Fruit fly (Drosophila melanogaster) whole organism, pupa: Measurements from ENCODE around the gene Tsp3A.

Source experiments
- CG10348 ChIP-seq: fragments of 200-800 bp; sonication (Bioruptor generic); IDR thresholded peaks from 2 replicates; pipeline ENCODE4 v1.3.6; 2022; ENCODE audit warnings: missing biosample characterization, missing genetic modification characterization
- CG12605 ChIP-seq: fragments of 200-800 bp; sonication (Bioruptor generic); IDR thresholded peaks from 2 replicates; pipeline ENCODE4 v1.3.6; 2022; ENCODE audit warnings: missing biosample characterization, missing genetic modification characterization
- CG13204 ChIP-seq: fragments of 200-800 bp; sonication (Bioruptor generic); optimal IDR thresholded peaks from 2 replicates; lab custom pipeline; 2018; ENCODE audit warnings: missing biosample characterization, mild to moderate bottlenecking, missing genetic modification characterization, moderate library complexity
- CG14655 ChIP-seq: fragments of 200-800 bp; sonication (Bioruptor generic); optimal IDR thresholded peaks from 3 replicates; lab custom pipeline; 2017; ENCODE audit warnings: mild to moderate bottlenecking, missing biosample characterization, missing genetic modification reagents, missing genetic modification characterization
- CG15710 ChIP-seq: fragments of 200-800 bp; sonication (Bioruptor generic); optimal IDR thresholded peaks from 2 replicates; lab custom pipeline; 2018; ENCODE audit warnings: missing biosample characterization, mild to moderate bottlenecking, missing genetic modification characterization, moderate library complexity
- CG17806 ChIP-seq: fragments of 200-800 bp; sonication (Bioruptor generic); optimal IDR thresholded peaks from 2 replicates; lab custom pipeline; 2018; ENCODE audit warnings: missing biosample characterization, mild to moderate bottlenecking, missing genetic modification characterization, moderate library complexity
- CG32121 ChIP-seq: fragments of 200-800 bp; sonication (Bioruptor generic); IDR thresholded peaks from 2 replicates; pipeline ENCODE4 v1.3.6; 2022; ENCODE audit warnings: missing biosample characterization, missing genetic modification characterization
- CG34367 ChIP-seq: fragments of 200-800 bp; sonication (Bioruptor generic); optimal IDR thresholded peaks from 2 replicates; lab custom pipeline; 2018; ENCODE audit warnings: missing biosample characterization, mild to moderate bottlenecking, missing genetic modification characterization
- CG4496 ChIP-seq: fragments of 200-800 bp; sonication (Bioruptor generic); IDR thresholded peaks from 3 replicates; pipeline ENCODE4 v1.3.6; 2022; ENCODE audit warnings: missing biosample characterization, missing genetic modification characterization
- CG8159 ChIP-seq: fragments of 200-800 bp; sonication (Bioruptor generic); optimal IDR thresholded peaks from 3 replicates; lab custom pipeline; 2018; ENCODE audit warnings: missing biosample characterization, mild to moderate bottlenecking, missing genetic modification characterization, moderate library complexity
- CG8301 ChIP-seq: fragments of 200-800 bp; sonication (Bioruptor generic); optimal IDR thresholded peaks from 2 replicates; lab custom pipeline; 2018; ENCODE audit warnings: missing biosample characterization, mild to moderate bottlenecking, missing genetic modification characterization
- CG9948 ChIP-seq: fragments of 200-800 bp; sonication (Bioruptor generic); optimal IDR thresholded peaks from 2 replicates; lab custom pipeline; 2018; ENCODE audit warnings: missing biosample characterization, mild to moderate bottlenecking, missing genetic modification characterization, moderate library complexity
- D1 ChIP-seq: fragments of 200-800 bp; sonication (Bioruptor generic); optimal IDR thresholded peaks from 2 replicates; lab custom pipeline; 2018; ENCODE audit warnings: missing biosample characterization, mild to moderate bottlenecking, missing genetic modification characterization, moderate library complexity
- EcR ChIP-seq: fragments of 200-800 bp; sonication (Bioruptor generic); optimal IDR thresholded peaks from 3 replicates; lab custom pipeline; 2019; ENCODE audit warnings: missing biosample characterization, missing genetic modification characterization, mild to moderate bottlenecking, moderate library complexity, missing genetic modification reagents
- Ets98B ChIP-seq: fragments of 200-800 bp; sonication (Bioruptor generic); IDR thresholded peaks from 2 replicates; pipeline ENCODE4 v1.3.6; 2022; ENCODE audit warnings: missing biosample characterization, missing genetic modification characterization
- Pif1A ChIP-seq: fragments of 200-800 bp; sonication (Bioruptor generic); optimal IDR thresholded peaks from 3 replicates; lab custom pipeline; 2016; ENCODE audit warnings: missing biosample characterization, missing genetic modification characterization
- Pif1B ChIP-seq: fragments of 200-800 bp; sonication (Bioruptor generic); optimal IDR thresholded peaks from 3 replicates; lab custom pipeline; 2016; ENCODE audit warnings: missing biosample characterization, missing genetic modification characterization
- Snoo ChIP-seq: fragments of 200-800 bp; sonication (Bioruptor generic); optimal IDR thresholded peaks from 3 replicates; lab custom pipeline; 2017; ENCODE audit warnings: missing biosample characterization, mild to moderate bottlenecking, missing genetic modification characterization, inconsistent platforms
- fd96Ca ChIP-seq: fragments of 200-800 bp; sonication (Bioruptor generic); IDR thresholded peaks from 3 replicates; pipeline ENCODE4 v1.3.6; 2022; ENCODE audit warnings: missing biosample characterization, missing genetic modification characterization
- gl ChIP-seq: fragments of 200-800 bp; sonication (Bioruptor generic); optimal IDR thresholded peaks from 2 replicates; lab custom pipeline; 2018; ENCODE audit warnings: missing biosample characterization, mild to moderate bottlenecking, missing genetic modification characterization
- rn ChIP-seq: fragments of 200-800 bp; sonication (Bioruptor generic); IDR thresholded peaks from 2 replicates; pipeline ENCODE4 v1.3.6; 2022; ENCODE audit warnings: missing biosample characterization, missing genetic modification characterization

The Tsp3A gene

DNA sequence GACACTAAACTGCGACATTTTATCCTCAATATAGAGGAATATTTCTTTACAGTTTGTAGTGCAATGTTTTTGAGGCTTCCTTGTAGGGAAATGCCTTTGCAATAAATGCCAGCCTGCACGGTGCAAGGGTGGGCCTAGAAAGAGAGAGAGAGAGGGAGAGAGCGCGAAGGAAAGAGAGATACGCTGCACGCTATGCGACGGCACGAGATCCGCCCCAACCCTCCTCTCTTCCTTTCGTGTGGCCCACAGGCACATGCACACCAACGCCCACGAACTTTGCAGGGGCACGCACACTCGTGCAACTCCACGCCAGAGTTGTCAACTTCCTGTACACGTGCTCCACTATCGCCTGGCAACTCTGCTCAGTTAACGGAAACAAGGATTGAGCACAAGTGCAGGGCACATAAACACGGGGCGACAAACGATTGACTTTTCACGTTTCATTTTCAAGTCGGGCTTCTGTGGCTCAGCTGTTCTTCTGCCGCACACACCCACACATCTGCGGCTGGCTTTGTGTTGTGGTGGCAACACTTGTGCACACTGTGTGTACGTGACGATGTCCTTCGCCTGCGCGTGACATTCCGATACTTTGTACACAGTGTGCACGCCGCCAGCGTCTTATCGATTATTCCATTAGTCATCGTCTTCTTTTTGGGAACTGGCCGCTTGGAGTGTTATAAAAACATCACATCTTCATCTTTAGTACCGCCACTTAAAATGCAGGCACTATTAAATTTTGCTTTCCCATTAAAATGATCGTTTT lies 16.6 kb upstream of the Tsp3A start:
- TF ChIP-seq CG13204 (GFP tag; lab: Kevin White, UChicago) (peak; percentile 1), CG32121 (GFP tag; lab: Robert Waterston, UW) (no peak), CG8301 (tag; lab: Kevin White, UChicago) (no peak), CG10348 (GFP tag; lab: Robert Waterston, UW) (no peak), fd96Ca (GFP tag; lab: Robert Waterston, UW) (peak; percentile 33; the same call in 1 of the 3 replicates), Pif1A (no peak)

DNA sequence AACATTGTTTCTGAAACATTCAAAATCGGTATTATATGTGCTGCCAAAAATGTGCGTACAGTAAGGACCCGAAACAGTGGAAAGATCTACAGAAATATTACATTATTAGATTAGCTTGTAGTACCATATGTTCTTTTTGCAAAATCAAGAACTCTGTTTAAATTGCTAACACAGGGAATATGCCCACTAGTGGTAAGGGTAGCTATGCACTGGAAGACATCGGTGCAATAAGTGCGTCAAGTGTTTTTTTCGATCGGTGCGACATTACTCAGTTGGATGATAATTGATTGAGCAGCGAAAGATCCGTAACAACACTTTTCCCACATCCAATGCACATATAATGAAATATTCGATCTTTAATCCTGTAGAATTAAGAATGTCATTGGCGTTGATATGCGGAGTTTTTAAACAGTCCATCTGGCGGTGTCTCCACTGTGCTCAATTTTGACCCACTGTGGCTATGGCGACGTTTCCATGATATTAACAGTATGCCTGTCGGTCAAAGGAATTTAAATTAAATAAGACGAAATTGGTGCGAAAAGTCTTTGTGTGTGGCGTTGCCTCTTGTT lies 15.6 kb upstream of the Tsp3A start:
- TF ChIP-seq rn (GFP tag; lab: Robert Waterston, UW): no peak
- no peak for TF ChIP-seq gl (tag; lab: Kevin White, UChicago)
- TF ChIP-seq CG15710 (tag; lab: Kevin White, UChicago): peak; percentile 17
- 0 out of 2 replicates have a peak, but pooled peaks have one; percentile 15 for TF ChIP-seq Ets98B (GFP tag; lab: Robert Waterston, UW)
- TF ChIP-seq Pif1B (GFP tag; lab: Kevin White, UChicago): no peak
- peak; percentile 25 for TF ChIP-seq CG8301 (tag; lab: Kevin White, UChicago)
- no peak for TF ChIP-seq CG10348 (GFP tag; lab: Robert Waterston, UW)
- TF ChIP-seq CG17806 (tag; lab: Kevin White, UChicago): no peak
- no peak for TF ChIP-seq CG12605 (GFP tag; lab: Robert Waterston, UW)
- 0 out of 3 replicates have a peak, but pooled peaks have one; percentile 26 for TF ChIP-seq fd96Ca (GFP tag; lab: Robert Waterston, UW)

- TF ChIP-seq CG32121 (GFP tag; lab: Robert Waterston, UW) (no peak), D1 (tag; lab: Kevin White, UChicago) (no peak), gl (tag; lab: Kevin White, UChicago) (no peak), CG12605 (GFP tag; lab: Robert Waterston, UW) (no peak), rn (GFP tag; lab: Robert Waterston, UW) (no peak), Snoo (tag; lab: Kevin White, UChicago) (no peak), fd96Ca (GFP tag; lab: Robert Waterston, UW) (no peak), CG34367 (tag; lab: Kevin White, UChicago) (no peak)
Observed at dm6 chrX:2633847-2634776, 14.6 kb upstream of the Tsp3A start, which contains the start of gene sgg. TSS of gene sgg (plus strand) at chrX:2633952.

- TF ChIP-seq CG34367 (tag; lab: Kevin White, UChicago) (no peak), CG8301 (tag; lab: Kevin White, UChicago) (no peak), CG8159 (no peak), Snoo (tag; lab: Kevin White, UChicago) (no peak), CG4496 (GFP tag; lab: Robert Waterston, UW) (no peak), CG10348 (GFP tag; lab: Robert Waterston, UW) (no peak), CG9948 (tag; lab: Kevin White, UChicago) (no peak), Pif1B (GFP tag; lab: Kevin White, UChicago) (no peak), CG17806 (tag; lab: Kevin White, UChicago) (no peak), CG15710 (tag; lab: Kevin White, UChicago) (no peak), fd96Ca (GFP tag; lab: Robert Waterston, UW) (no peak), CG32121 (GFP tag; lab: Robert Waterston, UW) (no peak), EcR (GFP tag; lab: Kevin White, UChicago) (no peak), Ets98B (GFP tag; lab: Robert Waterston, UW) (no peak), CG14655 (GFP tag; lab: Kevin White, UChicago) (no peak), D1 (tag; lab: Kevin White, UChicago) (no peak), gl (tag; lab: Kevin White, UChicago) (no peak), rn (GFP tag; lab: Robert Waterston, UW) (no peak), CG12605 (GFP tag; lab: Robert Waterston, UW) (no peak)
Observed at dm6 chrX:2625009-2625408, 5.5 kb upstream of the Tsp3A start.

DNA sequence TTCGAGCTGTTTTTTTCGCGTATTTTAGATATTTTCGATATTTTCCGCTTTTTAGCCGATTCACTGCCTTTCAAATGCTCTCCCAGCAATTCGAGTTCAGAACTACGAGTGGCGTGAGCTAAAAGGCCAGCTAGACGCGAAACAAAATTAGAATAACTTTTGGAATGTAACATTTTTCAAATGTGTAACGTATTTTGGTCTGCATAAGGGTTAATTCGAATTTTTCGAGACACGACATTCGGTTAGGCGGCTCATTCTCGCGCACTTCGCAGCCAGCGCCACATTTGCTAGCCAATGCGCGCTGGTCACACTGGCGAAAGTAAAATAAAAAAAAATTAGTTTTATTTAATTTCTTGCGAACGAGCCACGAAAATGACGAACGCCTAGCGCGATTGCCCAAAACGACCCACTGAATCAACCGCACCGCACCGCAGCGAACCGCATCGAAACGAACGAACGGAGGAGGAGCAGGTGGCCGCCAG lies 5.0 kb upstream of the Tsp3A start, which contains the start of the genes brv3 and Pi4KIIIalpha:
Gene brv3, minus strand, starts transcription at position 51 of the 482 bp plus-strand sequence.
Gene Pi4KIIIalpha, plus strand, starts transcription at position 280 of the 482 bp plus-strand sequence.
- TF ChIP-seq rn (GFP tag; lab: Robert Waterston, UW) (no peak), CG4496 (GFP tag; lab: Robert Waterston, UW) (0 out of 3 replicates have a peak, but pooled peaks have one; percentile 24)
